Fruit fly (Drosophila melanogaster) whole organism, embryonic: Measurements from ENCODE around the gene CG46467.

Experiments used
- ATbp ChIP-seq: fragments of 200-800 bp; sonication (Bioruptor generic); optimal IDR thresholded peaks from 2 replicates; lab custom pipeline; 2017; ENCODE audit warnings: missing biosample characterization, mild to moderate bottlenecking, missing genetic modification characterization, missing genetic modification reagents
- Ada2b ChIP-seq: fragments of 200-800 bp; sonication (Bioruptor generic); IDR thresholded peaks from 2 replicates; pipeline ENCODE4 v1.3.6; 2022; ENCODE audit warnings: missing biosample characterization, missing genetic modification characterization
- Asciz ChIP-seq: fragments of 200-800 bp; sonication (Bioruptor generic); optimal IDR thresholded peaks from 2 replicates; lab custom pipeline; 2017; ENCODE audit warnings: missing biosample characterization, mild to moderate bottlenecking, missing genetic modification characterization, missing genetic modification reagents
- CG11504 ChIP-seq: fragments of 200-800 bp; sonication (Bioruptor generic); optimal IDR thresholded peaks from 3 replicates; lab custom pipeline; 2019; ENCODE audit warnings: missing biosample characterization, mild to moderate bottlenecking, missing genetic modification characterization, moderate library complexity
- CG12391 ChIP-seq: fragments of 200-800 bp; sonication (Bioruptor generic); optimal IDR thresholded peaks from 3 replicates; lab custom pipeline; 2018; ENCODE audit warnings: missing biosample characterization, mild to moderate bottlenecking, missing genetic modification characterization, moderate library complexity
- CG13123 ChIP-seq: fragments of 200-800 bp; sonication (Bioruptor generic); optimal IDR thresholded peaks from 2 replicates; lab custom pipeline; 2016; ENCODE audit warnings: missing biosample characterization, missing genetic modification characterization
- CG14441 ChIP-seq: fragments of 200-800 bp; sonication (Bioruptor generic); IDR thresholded peaks from 2 replicates; pipeline ENCODE4 v1.3.6; 2022; ENCODE audit warnings: missing biosample characterization, missing genetic modification characterization
- CG15269 ChIP-seq: fragments of 200-800 bp; sonication (Bioruptor generic); optimal IDR thresholded peaks from 2 replicates; lab custom pipeline; 2018; ENCODE audit warnings: missing biosample characterization, mild to moderate bottlenecking, missing genetic modification characterization, moderate library complexity
- CG1529 ChIP-seq: fragments of 200-800 bp; sonication (Bioruptor generic); optimal IDR thresholded peaks from 3 replicates; lab custom pipeline; 2018; ENCODE audit warnings: missing biosample characterization, missing genetic modification characterization
- CG1603 ChIP-seq: fragments of 200-800 bp; sonication (Bioruptor generic); optimal IDR thresholded peaks from 2 replicates; lab custom pipeline; 2019; ENCODE audit warnings: missing biosample characterization, mild to moderate bottlenecking, missing genetic modification characterization, moderate library complexity
- CG17359 ChIP-seq: fragments of 200-800 bp; sonication (Bioruptor generic); optimal IDR thresholded peaks from 3 replicates; lab custom pipeline; 2018; ENCODE audit warnings: missing biosample characterization, mild to moderate bottlenecking, missing genetic modification characterization, moderate library complexity
- CG17385 ChIP-seq: fragments of 200-800 bp; sonication (Bioruptor generic); optimal IDR thresholded peaks from 3 replicates; lab custom pipeline; 2018; ENCODE audit warnings: missing biosample characterization, mild to moderate bottlenecking, missing genetic modification characterization
- CG30403 ChIP-seq: fragments of 200-800 bp; sonication (Bioruptor generic); optimal IDR thresholded peaks from 3 replicates; lab custom pipeline; 2016; ENCODE audit warnings: missing biosample characterization, missing genetic modification characterization
- CG31441 ChIP-seq: fragments of 200-800 bp; sonication (Bioruptor generic); IDR thresholded peaks from 2 replicates; pipeline ENCODE4 v1.3.6; 2022; ENCODE audit warnings: missing biosample characterization, missing genetic modification characterization
- CG32767 ChIP-seq: fragments of 200-800 bp; sonication (Bioruptor generic); IDR thresholded peaks from 2 replicates; pipeline ENCODE4 v1.3.6; 2022; ENCODE audit warnings: missing biosample characterization, missing genetic modification characterization
- CG3838 ChIP-seq: fragments of 200-800 bp; sonication (Bioruptor generic); optimal IDR thresholded peaks from 3 replicates; lab custom pipeline; 2016; ENCODE audit warnings: missing biosample characterization, missing genetic modification characterization
- CG7839 ChIP-seq: fragments of 200-800 bp; sonication (Bioruptor generic); optimal IDR thresholded peaks from 3 replicates; lab custom pipeline; 2018; ENCODE audit warnings: missing biosample characterization, mild to moderate bottlenecking, missing genetic modification characterization, moderate library complexity
- CG9797 ChIP-seq: fragments of 200-800 bp; sonication (Bioruptor generic); optimal IDR thresholded peaks from 3 replicates; lab custom pipeline; 2018; ENCODE audit warnings: missing biosample characterization, mild to moderate bottlenecking, missing genetic modification characterization
- Camta ChIP-seq: fragments of 200-800 bp; sonication (Bioruptor generic); optimal IDR thresholded peaks from 2 replicates; lab custom pipeline; 2016; ENCODE audit warnings: missing biosample characterization, missing genetic modification characterization
- Drgx ChIP-seq: fragments of 200-800 bp; sonication (Bioruptor generic); IDR thresholded peaks from 2 replicates; pipeline ENCODE4 v1.3.6; 2022; ENCODE audit warnings: missing biosample characterization, missing genetic modification characterization
- HHEX ChIP-seq: fragments of 200-800 bp; sonication (Bioruptor generic); optimal IDR thresholded peaks from 3 replicates; lab custom pipeline; 2017; ENCODE audit warnings: missing biosample characterization, mild to moderate bottlenecking, missing genetic modification characterization, missing genetic modification reagents
- Hr51 ChIP-seq, 2 experiments: fragments of 200-800 bp; sonication (Bioruptor generic); optimal IDR thresholded peaks; 2 replicates in 1 of 2; 3 replicates in 1 of 2; lab custom pipeline; 2016 to 2018; ENCODE audit warnings: missing biosample characterization in 2 of 2, missing genetic modification characterization in 2 of 2, mild to moderate bottlenecking in 1 of 2, moderate library complexity in 1 of 2
- Med ChIP-seq: fragments of 200-800 bp; sonication (Bioruptor generic); peaks from one replicate; lab custom pipeline; 2016; ENCODE audit warnings: missing biosample characterization, missing genetic modification characterization, mild to moderate bottlenecking, inconsistent platforms, moderate library complexity
- Oli ChIP-seq: fragments of 200-800 bp; sonication (Bioruptor generic); optimal IDR thresholded peaks from 2 replicates; lab custom pipeline; 2018; ENCODE audit warnings: missing biosample characterization, mild to moderate bottlenecking, missing genetic modification characterization, moderate library complexity
- Sox102F ChIP-seq: fragments of 200-800 bp; sonication (Bioruptor generic); optimal IDR thresholded peaks from 2 replicates; lab custom pipeline; 2018; ENCODE audit warnings: missing biosample characterization, mild to moderate bottlenecking, missing genetic modification characterization, moderate library complexity
- Ssrp ChIP-seq: fragments of 200-800 bp; sonication (Bioruptor generic); optimal IDR thresholded peaks from 2 replicates; lab custom pipeline; 2018; ENCODE audit warnings: missing biosample characterization, mild to moderate bottlenecking, missing genetic modification characterization, moderate library complexity
- Xbp1 ChIP-seq: fragments of 200-800 bp; sonication (Bioruptor generic); optimal IDR thresholded peaks from 3 replicates; lab custom pipeline; 2016; ENCODE audit warnings: missing biosample characterization, mild to moderate bottlenecking, missing genetic modification characterization
- Xrp1 ChIP-seq: fragments of 200-800 bp; sonication (Bioruptor generic); IDR thresholded peaks from 2 replicates; pipeline ENCODE4 v1.3.6; 2022; ENCODE audit warnings: missing biosample characterization, missing genetic modification characterization
- ato ChIP-seq: fragments of 200-800 bp; sonication (Bioruptor generic); IDR thresholded peaks from 2 replicates; pipeline ENCODE4 v1.3.6; 2022; ENCODE audit warnings: missing biosample characterization, missing genetic modification characterization; ENCODE audit not compliant: partially characterized antibody
- ci ChIP-seq: fragments of 200-800 bp; sonication (Bioruptor generic); IDR thresholded peaks from 3 replicates; pipeline ENCODE4 v1.3.6; 2022; ENCODE audit warnings: missing biosample characterization, missing genetic modification characterization
- dmrt99B ChIP-seq: fragments of 200-800 bp; sonication (Bioruptor generic); optimal IDR thresholded peaks from 2 replicates; lab custom pipeline; 2018; ENCODE audit warnings: missing biosample characterization, mild to moderate bottlenecking, missing genetic modification characterization, moderate library complexity
- gcm ChIP-seq: fragments of 200-800 bp; sonication (Bioruptor generic); optimal IDR thresholded peaks from 2 replicates; lab custom pipeline; 2019; ENCODE audit warnings: missing biosample characterization, mild to moderate bottlenecking, missing genetic modification characterization, moderate library complexity
- gem ChIP-seq: fragments of 200-800 bp; sonication (Bioruptor generic); optimal IDR thresholded peaks from 2 replicates; lab custom pipeline; 2019; ENCODE audit warnings: missing biosample characterization, mild to moderate bottlenecking, missing genetic modification characterization, moderate library complexity
- gsb-n ChIP-seq: fragments of 200-800 bp; sonication (Bioruptor generic); optimal IDR thresholded peaks from 3 replicates; lab custom pipeline; 2018; ENCODE audit warnings: missing biosample characterization, mild to moderate bottlenecking, missing genetic modification characterization
- nau ChIP-seq: fragments of 200-800 bp; sonication (Bioruptor generic); optimal IDR thresholded peaks from 3 replicates; lab custom pipeline; 2017; ENCODE audit warnings: missing biosample characterization, mild to moderate bottlenecking, missing genetic modification characterization, missing genetic modification reagents
- nerfin-2 ChIP-seq: fragments of 200-800 bp; sonication (Bioruptor generic); IDR thresholded peaks from 2 replicates; pipeline ENCODE4 v1.3.6; 2022; ENCODE audit warnings: missing biosample characterization, missing genetic modification characterization; ENCODE audit not compliant: partially characterized antibody
- nmo ChIP-seq: fragments of 200-800 bp; sonication (Bioruptor generic); optimal IDR thresholded peaks from 2 replicates; lab custom pipeline; 2018; ENCODE audit warnings: missing biosample characterization, mild to moderate bottlenecking, missing genetic modification characterization, moderate library complexity
- org-1 ChIP-seq: fragments of 200-800 bp; sonication (Bioruptor generic); optimal IDR thresholded peaks from 2 replicates; lab custom pipeline; 2017; ENCODE audit warnings: missing biosample characterization, missing genetic modification characterization
- pan ChIP-seq, 4 experiments: fragments of >200 bp in 3 of 4; fragments of 200-800 bp in 1 of 4; sonication (Bioruptor generic) in 1 of 4; optimal IDR thresholded peaks in 3 of 4; IDR thresholded peaks in 1 of 4; 2 replicates each; pipeline versions ENCODE4 v1.3.6 to Lab custom; 2017 to 2022; ENCODE audit warnings: missing biosample characterization in 2 of 4, missing genetic modification characterization in 2 of 4, mixed read lengths in 1 of 4
- phol ChIP-seq: fragments of 200-800 bp; sonication (Bioruptor generic); optimal IDR thresholded peaks from 3 replicates; lab custom pipeline; 2018; ENCODE audit warnings: missing biosample characterization, mild to moderate bottlenecking, missing genetic modification characterization, moderate library complexity
- row ChIP-seq: fragments of 200-800 bp; sonication (Bioruptor generic); IDR thresholded peaks from 3 replicates; pipeline ENCODE4 v1.3.6; 2022; ENCODE audit warnings: missing biosample characterization, missing genetic modification characterization
- sens ChIP-seq: fragments of 200-800 bp; sonication (Bioruptor generic); peaks from one replicate; lab custom pipeline; 2016; ENCODE audit warnings: missing biosample characterization, missing genetic modification characterization
- seq ChIP-seq: fragments of 200-800 bp; sonication (Bioruptor generic); IDR thresholded peaks from 2 replicates; pipeline ENCODE4 v1.3.6; 2022; ENCODE audit warnings: missing biosample characterization, missing genetic modification characterization
- slou ChIP-seq: fragments of 200-800 bp; sonication (Bioruptor generic); optimal IDR thresholded peaks from 3 replicates; lab custom pipeline; 2016; ENCODE audit warnings: missing biosample characterization, missing genetic modification characterization
- tin ChIP-seq: fragments of 200-800 bp; sonication (Bioruptor generic); optimal IDR thresholded peaks from 3 replicates; lab custom pipeline; 2016; ENCODE audit warnings: missing biosample characterization, missing genetic modification characterization
- unc-4 ChIP-seq: fragments of 200-800 bp; sonication (Bioruptor generic); IDR thresholded peaks from 2 replicates; pipeline ENCODE4 v1.3.6; 2022; ENCODE audit warnings: missing biosample characterization, missing genetic modification characterization; ENCODE audit not compliant: partially characterized antibody
- unpg ChIP-seq: fragments of 200-800 bp; sonication (Bioruptor generic); optimal IDR thresholded peaks from 3 replicates; lab custom pipeline; 2018; ENCODE audit warnings: missing biosample characterization, mild to moderate bottlenecking, missing genetic modification characterization, moderate library complexity
- wor ChIP-seq: fragments of 200-800 bp; sonication (Bioruptor generic); IDR thresholded peaks from 2 replicates; pipeline ENCODE4 v1.3.6; 2022; ENCODE audit warnings: missing biosample characterization, missing genetic modification characterization

Gene CG46467

dm6 chr3R:9924485-9924884, 50.0 kb downstream of the CG46467 start:
- peak; percentile 29; the same call in 1 of the 2 replicates for TF ChIP-seq CG31441
- TF ChIP-seq unc-4 (GFP tag; lab: Robert Waterston, UW): no peak
- peak; percentile 14 for TF ChIP-seq CG15269
- TF ChIP-seq CG32767 (GFP tag; lab: Robert Waterston, UW): 0 out of 2 replicates have a peak, but pooled peaks have one; percentile 35
- TF ChIP-seq CG11504: peak; percentile 38
- peak; percentile 35; the same call in 1 of the 2 replicates for TF ChIP-seq Xrp1 (GFP tag; lab: Robert Waterston, UW)
- no peak for TF ChIP-seq nau (GFP tag; lab: Kevin White, UChicago)
- peak; percentile 33 for TF ChIP-seq unpg (GFP tag; lab: Kevin White, UChicago)
- no peak for TF ChIP-seq pan (optimal IDR thresholded peaks at IDR 0.05; lab: Kevin White, UChicago)
- TF ChIP-seq pan (GFP tag; optimal IDR thresholded peaks at IDR 0.05 in 1 of 2, IDR thresholded peaks at IDR 0.05 in 1 of 2): peak in 1 of 2 experiments; percentile 38
- TF ChIP-seq nmo (GFP tag; lab: Kevin White, UChicago): peak; percentile 19
- 0 out of 2 replicates have a peak, but pooled peaks have one; percentile 43 for TF ChIP-seq Drgx
- no peak for TF ChIP-seq CG3838 (GFP tag; lab: Kevin White, UChicago)
- TF ChIP-seq CG1603 (tag; lab: Kevin White, UChicago): peak; percentile 1
- peak; percentile 17 for TF ChIP-seq gsb-n (tag; lab: Kevin White, UChicago)
- no peak for TF ChIP-seq HHEX
- 0 out of 2 replicates have a peak, but pooled peaks have one; percentile 39 for TF ChIP-seq seq (GFP tag; lab: Robert Waterston, UW)
- TF ChIP-seq CG30403 (GFP tag; lab: Kevin White, UChicago): peak; percentile 5
- TF ChIP-seq gem (tag; lab: Kevin White, UChicago): peak; percentile 49
- no peak for TF ChIP-seq Camta (GFP tag; lab: Kevin White, UChicago)
- no peak for TF ChIP-seq ATbp (GFP tag; lab: Kevin White, UChicago)
- TF ChIP-seq Oli (tag; lab: Kevin White, UChicago): peak; percentile 36
- TF ChIP-seq wor (GFP tag; lab: Robert Waterston, UW): 0 out of 2 replicates have a peak, but pooled peaks have one; percentile 17
- no peak for TF ChIP-seq org-1
- TF ChIP-seq slou (GFP tag; lab: Kevin White, UChicago): no peak
- peak; percentile 27 for TF ChIP-seq CG17385 (GFP tag; lab: Kevin White, UChicago)
- TF ChIP-seq CG12391 (tag; lab: Kevin White, UChicago): peak; percentile 17
- TF ChIP-seq Med (GFP tag; lab: Kevin White, UChicago): peak; percentile 47
- peak; percentile 27 for TF ChIP-seq Ssrp
- 0 out of 3 replicates have a peak, but pooled peaks have one; percentile 17 for TF ChIP-seq row (GFP tag; lab: Robert Waterston, UW)
- peak; percentile 64; the same call in 1 of the 3 replicates for TF ChIP-seq ci
- peak; percentile 8 for TF ChIP-seq gcm (GFP tag; lab: Kevin White, UChicago)
- peak; percentile 14 for TF ChIP-seq CG1529 (GFP tag; lab: Kevin White, UChicago)
- TF ChIP-seq tin (GFP tag; lab: Kevin White, UChicago): no peak
- peak; percentile 9 for TF ChIP-seq Xbp1 (GFP tag; lab: Kevin White, UChicago)
- no peak for TF ChIP-seq CG9797 (GFP tag; lab: Kevin White, UChicago)
- TF ChIP-seq Hr51 (GFP tag; optimal IDR thresholded peaks at IDR 0.05; lab: Kevin White, UChicago): peak in 1 of 2 experiments; percentile 62
- 0 out of 2 replicates have a peak, but pooled peaks have one; percentile 46 for TF ChIP-seq CG14441 (GFP tag; lab: Robert Waterston, UW)
- TF ChIP-seq CG13123: no peak
- peak; percentile 25 for TF ChIP-seq CG7839 (tag; lab: Kevin White, UChicago)
- TF ChIP-seq nerfin-2: no peak
- 0 out of 2 replicates have a peak, but pooled peaks have one; percentile 10 for TF ChIP-seq Ada2b
- TF ChIP-seq Sox102F: peak; percentile 71
- TF ChIP-seq CG17359 (tag; lab: Kevin White, UChicago): peak; percentile 27
- peak; percentile 74 for TF ChIP-seq sens (GFP tag; lab: Kevin White, UChicago)
- peak; percentile 50 for TF ChIP-seq dmrt99B
- TF ChIP-seq ato (GFP tag; lab: Robert Waterston, UW): no peak
- peak; percentile 1 for TF ChIP-seq Asciz (GFP tag; lab: Kevin White, UChicago)
- TF ChIP-seq phol (tag; lab: Kevin White, UChicago): peak; percentile 23
